ENCODE assay signal across 2 worm cellular contexts in the genomic region with DNA sequence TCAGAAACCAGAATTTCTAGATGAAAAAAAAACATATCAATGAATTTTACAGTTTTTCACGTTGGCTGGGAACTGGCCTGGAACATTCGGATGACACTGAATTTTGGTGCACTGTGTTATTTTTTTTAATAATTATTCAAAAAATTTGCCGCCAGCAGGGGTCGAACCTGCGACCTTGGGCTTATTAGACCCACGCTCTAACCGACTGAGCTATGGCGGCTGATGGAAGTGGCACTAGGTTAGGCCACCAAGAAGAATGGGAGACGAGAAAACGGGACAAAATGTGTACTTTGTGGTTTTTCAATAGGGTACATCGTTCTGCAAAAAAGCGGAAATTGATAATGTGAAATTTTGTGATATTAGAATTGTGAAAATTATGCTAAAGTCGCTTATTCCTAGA.
TF ChIP-seq lines count a peak whose summit lies in the region.

No protein-coding gene starts in this region.

TF ChIP-seq in whole organism, L1 larva, 84 proteins besides CTCF, POLR2A, EP300 and RAD21 (continued from another document):
- TF ChIP-seq C04F5.9 (tag; optimal IDR thresholded peaks at IDR 0.05; lab: Kevin White, UChicago) (no peak), ceh-8 (GFP tag; optimal IDR thresholded peaks at IDR 0.05; lab: Kevin White, UChicago) (no peak), lir-3 (tag; optimal IDR thresholded peaks at IDR 0.05; lab: Kevin White, UChicago; ENCODE audit: poor library complexity) (peak; percentile 10), sox-4 (tag; optimal IDR thresholded peaks at IDR 0.05; lab: Kevin White, UChicago) (no peak), nhr-90 (tag; optimal IDR thresholded peaks at IDR 0.05; lab: Kevin White, UChicago; ENCODE audit: poor library complexity) (peak; percentile 44), xbp-1 (tag; optimal IDR thresholded peaks at IDR 0.05; lab: Kevin White, UChicago) (peak; percentile 20), hlh-4 (tag; optimal IDR thresholded peaks at IDR 0.05; lab: Kevin White, UChicago) (no peak), elt-2 (tag; optimal IDR thresholded peaks at IDR 0.05; lab: Kevin White, UChicago) (peak; percentile 2), Y116A8C.19 (tag; optimal IDR thresholded peaks at IDR 0.05; lab: Kevin White, UChicago; ENCODE audit: borderline replicate concordance) (no peak), ceh-88 (GFP tag; IDR thresholded peaks at IDR 0.05; lab: Robert Waterston, UW) (no peak), unc-30 (tag; optimal IDR thresholded peaks at IDR 0.05; lab: Kevin White, UChicago) (no peak), ceh-63 (GFP tag; optimal IDR thresholded peaks at IDR 0.05; lab: Kevin White, UChicago) (no peak), aly-2 (tag; optimal IDR thresholded peaks at IDR 0.05; lab: Kevin White, UChicago) (no peak), dsc-1 (tag; optimal IDR thresholded peaks at IDR 0.05; lab: Kevin White, UChicago) (peak; percentile 54), nhr-20 (tag; optimal IDR thresholded peaks at IDR 0.05; lab: Kevin White, UChicago) (peak; percentile 56), ces-1 (GFP tag; optimal IDR thresholded peaks at IDR 0.05; lab: Kevin White, UChicago) (no peak), hpl-2 (GFP tag; optimal IDR thresholded peaks at IDR 0.05; lab: Kevin White, UChicago) (no peak), lin-39 (tag; optimal IDR thresholded peaks at IDR 0.05; lab: Kevin White, UChicago) (no peak), skn-1 (tag; optimal IDR thresholded peaks at IDR 0.05; lab: Kevin White, UChicago) (peak; percentile 6), irx-1 (tag; optimal IDR thresholded peaks at IDR 0.05; lab: Kevin White, UChicago) (peak; percentile 13), snpc-4 (tag; optimal IDR thresholded peaks at IDR 0.05; lab: Kevin White, UChicago) (no peak), nhr-11 (tag; optimal IDR thresholded peaks at IDR 0.05; lab: Kevin White, UChicago) (no peak), unc-130 (tag; optimal IDR thresholded peaks at IDR 0.05; lab: Kevin White, UChicago) (no peak), nhr-77 (tag; optimal IDR thresholded peaks at IDR 0.05; lab: Kevin White, UChicago) (no peak), nhr-19 (GFP tag; conservative IDR thresholded peaks at IDR 0.05; lab: Robert Waterston, UW) (peak; percentile 51), C16A3.4 (tag; optimal IDR thresholded peaks at IDR 0.05; lab: Kevin White, UChicago) (peak; percentile 5), nhr-71 (tag; optimal IDR thresholded peaks at IDR 0.05; lab: Kevin White, UChicago) (peak; percentile 50), dpl-1 (GFP tag; optimal IDR thresholded peaks at IDR 0.05; lab: Kevin White, UChicago) (no peak), mep-1 (tag; optimal IDR thresholded peaks at IDR 0.05; lab: Kevin White, UChicago) (peak; percentile 33), aha-1 (tag; optimal IDR thresholded peaks at IDR 0.05; lab: Kevin White, UChicago) (no peak), snu-23 (GFP tag; optimal IDR thresholded peaks at IDR 0.05; lab: Kevin White, UChicago) (peak; percentile 53), rnt-1 (tag; optimal IDR thresholded peaks at IDR 0.05; lab: Kevin White, UChicago) (peak; percentile 35), ceh-90 (tag; optimal IDR thresholded peaks at IDR 0.05; lab: Kevin White, UChicago) (no peak)

TF ChIP-seq in whole organism, young adult, 124 proteins besides CTCF, POLR2A, EP300 and RAD21 (continued from another document):
- TF ChIP-seq gei-17 (GFP tag; optimal IDR thresholded peaks at IDR 0.05; lab: Kevin White, UChicago) = no peak
- no peak for TF ChIP-seq F49E8.2 (tag; optimal IDR thresholded peaks at IDR 0.05; lab: Kevin White, UChicago; ENCODE audit: insufficient read depth)
- no peak for TF ChIP-seq F55B11.4 (tag; optimal IDR thresholded peaks at IDR 0.05; lab: Kevin White, UChicago; ENCODE audit: borderline replicate concordance, insufficient read depth)
- no peak for TF ChIP-seq atf-7 (tag; optimal IDR thresholded peaks at IDR 0.05; lab: Kevin White, UChicago)
- TF ChIP-seq B0336.3 (GFP tag; IDR thresholded peaks at IDR 0.05; lab: Robert Waterston, UW) = no peak
- peak; percentile 43 for TF ChIP-seq lin-40 (tag; optimal IDR thresholded peaks at IDR 0.05; lab: Kevin White, UChicago)
- TF ChIP-seq hrde-1 (tag; optimal IDR thresholded peaks at IDR 0.05; lab: Kevin White, UChicago; ENCODE audit: borderline replicate concordance) = peak; percentile 22
- TF ChIP-seq ztf-6 (GFP tag; IDR thresholded peaks at IDR 0.05; lab: Robert Waterston, UW) = no peak
- TF ChIP-seq F57A8.1 (GFP tag; optimal IDR thresholded peaks at IDR 0.05; lab: Kevin White, UChicago) = no peak
- TF ChIP-seq mcd-1 (GFP tag; IDR thresholded peaks at IDR 0.05; lab: Robert Waterston, UW) = no peak; the same call in 1 of the 2 replicates
- peak; percentile 55 for TF ChIP-seq hmg-1.2 (GFP tag; IDR thresholded peaks at IDR 0.05; lab: Robert Waterston, UW)
- TF ChIP-seq efl-1 (GFP tag; optimal IDR thresholded peaks at IDR 0.05; lab: Kevin White, UChicago) = no peak
- no peak for TF ChIP-seq K12H6.12 (tag; optimal IDR thresholded peaks at IDR 0.05; lab: Kevin White, UChicago)
- TF ChIP-seq ztf-25 (GFP tag; IDR thresholded peaks at IDR 0.05; lab: Robert Waterston, UW) = no peak
- no peak for TF ChIP-seq C17E4.6 (GFP tag; IDR thresholded peaks at IDR 0.05; lab: Robert Waterston, UW)
- TF ChIP-seq lir-1 (GFP tag; conservative IDR thresholded peaks at IDR 0.05; lab: Robert Waterston, UW) = no peak
- no peak for TF ChIP-seq athp-1 (tag; optimal IDR thresholded peaks at IDR 0.05; lab: Kevin White, UChicago)
- no peak for TF ChIP-seq nfya-1 (tag; optimal IDR thresholded peaks at IDR 0.05; lab: Kevin White, UChicago; ENCODE audit: borderline replicate concordance, insufficient read depth)
- TF ChIP-seq attf-6 (GFP tag; IDR thresholded peaks at IDR 0.05; lab: Robert Waterston, UW) = no peak
- TF ChIP-seq ama-1 (optimal IDR thresholded peaks at IDR 0.05; lab: Kevin White, UChicago) = no peak
- TF ChIP-seq ama-1 (GFP tag; optimal IDR thresholded peaks at IDR 0.05; lab: Kevin White, UChicago) = peak in 1 of 2 experiments; percentile 58
- TF ChIP-seq ZK185.1 (tag; optimal IDR thresholded peaks at IDR 0.05; lab: Kevin White, UChicago; ENCODE audit: poor library complexity, severe bottlenecking) = peak; percentile 31
- TF ChIP-seq nhr-120 (GFP tag; IDR thresholded peaks at IDR 0.05; lab: Robert Waterston, UW) = no peak
- TF ChIP-seq die-1 (tag; optimal IDR thresholded peaks at IDR 0.05; lab: Kevin White, UChicago) = peak; percentile 65
- no peak for TF ChIP-seq pha-4 (tag; optimal IDR thresholded peaks at IDR 0.05; lab: Kevin White, UChicago)
- peak; percentile 44; the same call in 1 of the 2 replicates for TF ChIP-seq nfyb-1 (GFP tag; IDR thresholded peaks at IDR 0.05; lab: Robert Waterston, UW)
- TF ChIP-seq ceh-58 (GFP tag; IDR thresholded peaks at IDR 0.05; lab: Robert Waterston, UW) = no peak
- no peak for TF ChIP-seq lsl-1 (GFP tag; optimal IDR thresholded peaks at IDR 0.05; lab: Kevin White, UChicago)
- no peak for TF ChIP-seq lag-1 (GFP tag; IDR thresholded peaks at IDR 0.05; lab: Robert Waterston, UW)
- TF ChIP-seq nhr-90 (tag; optimal IDR thresholded peaks at IDR 0.05; lab: Kevin White, UChicago) = peak; percentile 78
- TF ChIP-seq ztf-28 (GFP tag; IDR thresholded peaks at IDR 0.05; lab: Robert Waterston, UW) = no peak
- TF ChIP-seq egl-44 (GFP tag; IDR thresholded peaks at IDR 0.05; lab: Robert Waterston, UW) = peak; percentile 50; the same call in 1 of the 2 replicates
- TF ChIP-seq pbrm-1 (GFP tag; IDR thresholded peaks at IDR 0.05; lab: Robert Waterston, UW) = no peak; the same call in 1 of the 2 replicates
- TF ChIP-seq sea-2 (GFP tag; IDR thresholded peaks at IDR 0.05; lab: Robert Waterston, UW) = no peak
- TF ChIP-seq repo-1 (tag; optimal IDR thresholded peaks at IDR 0.05; lab: Kevin White, UChicago) = no peak
- no peak for TF ChIP-seq K11D2.4 (GFP tag; IDR thresholded peaks at IDR 0.05; lab: Robert Waterston, UW)
- TF ChIP-seq lsy-27 (tag; optimal IDR thresholded peaks at IDR 0.05; lab: Kevin White, UChicago; ENCODE audit: borderline replicate concordance, insufficient read depth) = no peak
- TF ChIP-seq F33H1.4 (GFP tag; IDR thresholded peaks at IDR 0.05; lab: Robert Waterston, UW) = no peak
- peak; percentile 69 for TF ChIP-seq rpc-1 (optimal IDR thresholded peaks at IDR 0.05; lab: Kevin White, UChicago)
- peak; percentile 79 for TF ChIP-seq rpc-1 (tag; optimal IDR thresholded peaks at IDR 0.05; lab: Kevin White, UChicago)
- TF ChIP-seq unc-62 (GFP tag; optimal IDR thresholded peaks at IDR 0.05; lab: Kevin White, UChicago) = no peak
- TF ChIP-seq ztf-22 (GFP tag; optimal IDR thresholded peaks at IDR 0.05; lab: Kevin White, UChicago) = no peak
- TF ChIP-seq somi-1 (GFP tag; optimal IDR thresholded peaks at IDR 0.05; lab: Kevin White, UChicago) = peak; percentile 23
- peak; percentile 36; the same call in 1 of the 2 replicates for TF ChIP-seq rcor-1 (GFP tag; IDR thresholded peaks at IDR 0.05; lab: Robert Waterston, UW)
- TF ChIP-seq snpc-1.3 (tag; optimal IDR thresholded peaks at IDR 0.05; lab: Kevin White, UChicago; ENCODE audit: insufficient read depth) = peak; percentile 39
- no peak for TF ChIP-seq mel-28 (tag; optimal IDR thresholded peaks at IDR 0.05; lab: Kevin White, UChicago; ENCODE audit: borderline replicate concordance)
- no peak for TF ChIP-seq bed-2 (GFP tag; IDR thresholded peaks at IDR 0.05; lab: Robert Waterston, UW)
- TF ChIP-seq egl-18 (GFP tag; IDR thresholded peaks at IDR 0.05; lab: Robert Waterston, UW) = no peak
- TF ChIP-seq madf-3 (GFP tag; IDR thresholded peaks at IDR 0.05; lab: Robert Waterston, UW) = no peak
- peak; percentile 49 for TF ChIP-seq snpc-3.4 (tag; optimal IDR thresholded peaks at IDR 0.05; lab: Kevin White, UChicago)
- no peak for TF ChIP-seq F37B4.10 (GFP tag; IDR thresholded peaks at IDR 0.05; lab: Robert Waterston, UW)
- no peak for TF ChIP-seq ets-4 (GFP tag; optimal IDR thresholded peaks at IDR 0.05; lab: Kevin White, UChicago)
- no peak for TF ChIP-seq F52B5.7 (tag; optimal IDR thresholded peaks at IDR 0.05; lab: Kevin White, UChicago)
- TF ChIP-seq F10E7.11 (tag; optimal IDR thresholded peaks at IDR 0.05; lab: Kevin White, UChicago) = no peak
- TF ChIP-seq aptf-3 (GFP tag; IDR thresholded peaks at IDR 0.05; lab: Robert Waterston, UW) = no peak
- peak in 1 of 2 experiments; percentile 12 for TF ChIP-seq let-607 (tag; optimal IDR thresholded peaks at IDR 0.05; lab: Kevin White, UChicago)
- no peak for TF ChIP-seq ccch-3 (GFP tag; optimal IDR thresholded peaks at IDR 0.05; lab: Kevin White, UChicago)
- no peak for TF ChIP-seq dpff-1 (tag; optimal IDR thresholded peaks at IDR 0.05; lab: Kevin White, UChicago)
- no peak for TF ChIP-seq ceh-27 (GFP tag; optimal IDR thresholded peaks at IDR 0.05; lab: Kevin White, UChicago)
- no peak for TF ChIP-seq egrh-3 (GFP tag; IDR thresholded peaks at IDR 0.05; lab: Robert Waterston, UW)
- peak; percentile 64 for TF ChIP-seq F23B12.7 (tag; optimal IDR thresholded peaks at IDR 0.05; lab: Kevin White, UChicago; ENCODE audit: insufficient read depth)
- TF ChIP-seq lin-26 (GFP tag; IDR thresholded peaks at IDR 0.05; lab: Robert Waterston, UW) = peak; percentile 69
- TF ChIP-seq hsf-1 (GFP tag; IDR thresholded peaks at IDR 0.05; lab: Robert Waterston, UW) = no peak
- no peak for TF ChIP-seq tlf-1 (GFP tag; optimal IDR thresholded peaks at IDR 0.05; lab: Kevin White, UChicago)
- 0 out of 2 replicates have a peak, but pooled peaks have one; percentile 61 for TF ChIP-seq ceh-40 (GFP tag; IDR thresholded peaks at IDR 0.05; lab: Robert Waterston, UW)
- no peak for TF ChIP-seq akir-1 (GFP tag; optimal IDR thresholded peaks at IDR 0.05; lab: Kevin White, UChicago)
- TF ChIP-seq Y79H2A.3 (GFP tag; conservative IDR thresholded peaks at IDR 0.05; lab: Robert Waterston, UW) = no peak
- TF ChIP-seq snpc-1.1 (tag; optimal IDR thresholded peaks at IDR 0.05; lab: Kevin White, UChicago; ENCODE audit: insufficient read depth) = peak; percentile 17
- TF ChIP-seq ceh-91 (GFP tag; IDR thresholded peaks at IDR 0.05; lab: Robert Waterston, UW) = no peak
- TF ChIP-seq Y67H2A.10 (GFP tag; conservative IDR thresholded peaks at IDR 0.05; lab: Robert Waterston, UW) = no peak
- TF ChIP-seq lin-54 (GFP tag; optimal IDR thresholded peaks at IDR 0.05; lab: Kevin White, UChicago) = no peak
- no peak for TF ChIP-seq B0035.1 (tag; optimal IDR thresholded peaks at IDR 0.05; lab: Kevin White, UChicago)
- no peak for TF ChIP-seq dpl-1 (GFP tag; optimal IDR thresholded peaks at IDR 0.05; lab: Kevin White, UChicago)
- TF ChIP-seq mxl-1 (tag; optimal IDR thresholded peaks at IDR 0.05; lab: Kevin White, UChicago) = peak; percentile 33
- peak; percentile 75 for TF ChIP-seq snpc-4 (GFP tag; optimal IDR thresholded peaks at IDR 0.05; lab: Kevin White, UChicago)
- TF ChIP-seq snpc-4 (tag; optimal IDR thresholded peaks at IDR 0.05; lab: Kevin White, UChicago) = peak in 3 of 4 experiments; percentile 3 to 82 (median 72)
- no peak for TF ChIP-seq sptf-2 (GFP tag; optimal IDR thresholded peaks at IDR 0.05; lab: Kevin White, UChicago)
- TF ChIP-seq lin-35 (GFP tag; optimal IDR thresholded peaks at IDR 0.05; lab: Kevin White, UChicago) = peak in 1 of 3 experiments; percentile 20
- no peak for TF ChIP-seq nhr-27 (tag; optimal IDR thresholded peaks at IDR 0.05; lab: Kevin White, UChicago)
- peak; percentile 26 to 48 for TF ChIP-seq rec-8 (tag; optimal IDR thresholded peaks at IDR 0.05; lab: Kevin White, UChicago)
- TF ChIP-seq ztf-3 (GFP tag; optimal IDR thresholded peaks at IDR 0.05; lab: Kevin White, UChicago) = no peak
- no peak for TF ChIP-seq zfh-2 (GFP tag; conservative IDR thresholded peaks at IDR 0.05; lab: Robert Waterston, UW)
- peak; percentile 44 for TF ChIP-seq madf-10 (tag; optimal IDR thresholded peaks at IDR 0.05; lab: Kevin White, UChicago)
- no peak for TF ChIP-seq fkh-3 (tag; optimal IDR thresholded peaks at IDR 0.05; lab: Kevin White, UChicago)
- no peak for TF ChIP-seq nhr-179 (tag; optimal IDR thresholded peaks at IDR 0.05; lab: Kevin White, UChicago)
- TF ChIP-seq B0261.1 (tag; optimal IDR thresholded peaks at IDR 0.05; lab: Kevin White, UChicago) = peak; percentile 77
- no peak for TF ChIP-seq cebp-2 (GFP tag; IDR thresholded peaks at IDR 0.05; lab: Robert Waterston, UW)
- no peak for TF ChIP-seq T26A5.8 (tag; optimal IDR thresholded peaks at IDR 0.05; lab: Kevin White, UChicago)
- no peak for TF ChIP-seq F39B2.1 (GFP tag; IDR thresholded peaks at IDR 0.05; lab: Robert Waterston, UW)
- TF ChIP-seq hlh-12 (tag; optimal IDR thresholded peaks at IDR 0.05; lab: Kevin White, UChicago) = no peak
- TF ChIP-seq sdz-38 (tag; optimal IDR thresholded peaks at IDR 0.05; lab: Kevin White, UChicago) = no peak
- TF ChIP-seq nhr-80 (tag; optimal IDR thresholded peaks at IDR 0.05; lab: Kevin White, UChicago) = peak; percentile 8
- no peak for TF ChIP-seq let-526 (GFP tag; IDR thresholded peaks at IDR 0.05; lab: Robert Waterston, UW)
